Worm (Caenorhabditis elegans) whole organism, late embryonic: ENCODE results near the gene mig-18.

Experiments
- C08G9.2 ChIP-seq: sonication (generic microtip); optimal IDR thresholded peaks from 2 replicates; lab custom pipeline; 2016; ENCODE audit warnings: mild to moderate bottlenecking, missing genetic modification characterization, moderate library complexity, missing compliant biosample characterization
- K02D7.2 ChIP-seq: sonication (generic microtip); optimal IDR thresholded peaks from 2 replicates; lab custom pipeline; 2017; ENCODE audit warnings: mild to moderate bottlenecking, missing genetic modification characterization, missing compliant biosample characterization
- T23F11.4 ChIP-seq: fragments of 200-800 bp; sonication (Bioruptor generic); optimal IDR thresholded peaks from 2 replicates; lab custom pipeline; 2018; ENCODE audit warnings: mild to moderate bottlenecking, missing genetic modification characterization, missing compliant biosample characterization
- ama-1 ChIP-seq: fragments of 150-350 bp; optimal IDR thresholded peaks from 2 replicates; lab custom pipeline; 2014
- ceh-14 ChIP-seq: sonication (generic microtip); optimal IDR thresholded peaks from 2 replicates; lab custom pipeline; 2016; ENCODE audit warnings: missing genotype, missing genetic modification characterization, missing compliant biosample characterization
- ceh-18 ChIP-seq: sonication (generic microtip); optimal IDR thresholded peaks from 2 replicates; lab custom pipeline; 2016; ENCODE audit warnings: missing genetic modification characterization, missing compliant biosample characterization
- ceh-19 ChIP-seq: fragments of 200-800 bp; sonication (Bioruptor generic); optimal IDR thresholded peaks from 2 replicates; lab custom pipeline; 2018; ENCODE audit warnings: mild to moderate bottlenecking, missing genetic modification characterization, missing compliant biosample characterization
- ceh-2 ChIP-seq: sonication (generic microtip); optimal IDR thresholded peaks from 2 replicates; lab custom pipeline; 2016; ENCODE audit warnings: missing genotype, missing genetic modification characterization, missing compliant biosample characterization
- ceh-22 ChIP-seq: sonication (generic microtip); optimal IDR thresholded peaks from 2 replicates; lab custom pipeline; 2017; ENCODE audit warnings: missing biosample characterization, missing genetic modification characterization
- ceh-24 ChIP-seq: sonication (generic microtip); optimal IDR thresholded peaks from 2 replicates; lab custom pipeline; 2016; ENCODE audit warnings: mild to moderate bottlenecking, missing genetic modification characterization, missing compliant biosample characterization
- ceh-30 ChIP-seq: fragments of 150-350 bp; optimal IDR thresholded peaks from 2 replicates; lab custom pipeline; 2014; ENCODE audit warnings: missing biosample characterization, missing genetic modification characterization
- ceh-31 ChIP-seq: sonication (generic microtip); optimal IDR thresholded peaks from 2 replicates; lab custom pipeline; 2016; ENCODE audit warnings: missing genetic modification characterization, missing compliant biosample characterization
- ceh-34 ChIP-seq: sonication (generic microtip); optimal IDR thresholded peaks from 2 replicates; lab custom pipeline; 2016; ENCODE audit warnings: mild to moderate bottlenecking, missing genetic modification characterization, missing compliant biosample characterization
- ceh-45 ChIP-seq: fragments of 200-800 bp; sonication (Bioruptor generic); IDR thresholded peaks from 2 replicates; pipeline ENCODE4 v1.3.6; 2022; ENCODE audit warnings: missing genetic modification reagents, missing genetic modification characterization, missing compliant biosample characterization
- ceh-48 ChIP-seq: sonication (generic microtip); optimal IDR thresholded peaks from 2 replicates; lab custom pipeline; 2016; ENCODE audit warnings: missing genetic modification characterization, inconsistent platforms, missing compliant biosample characterization
- elt-4 ChIP-seq: sonication (generic microtip); optimal IDR thresholded peaks from 2 replicates; lab custom pipeline; 2016; ENCODE audit warnings: missing genetic modification characterization, missing compliant biosample characterization
- eyg-1 ChIP-seq: sonication (generic microtip); optimal IDR thresholded peaks from 2 replicates; lab custom pipeline; 2016; ENCODE audit warnings: missing genotype, missing genetic modification characterization, missing compliant biosample characterization
- fkh-6 ChIP-seq: sonication (generic microtip); optimal IDR thresholded peaks from 2 replicates; lab custom pipeline; 2016; ENCODE audit warnings: missing genetic modification characterization, missing compliant biosample characterization
- gmeb-2 ChIP-seq: sonication (generic microtip); optimal IDR thresholded peaks from 2 replicates; lab custom pipeline; 2016; ENCODE audit warnings: missing genetic modification characterization, inconsistent platforms, missing compliant biosample characterization
- hlh-30 ChIP-seq: sonication (generic microtip); optimal IDR thresholded peaks from 2 replicates; lab custom pipeline; 2017; ENCODE audit warnings: antibody characterized with exemption, missing genetic modification characterization, missing compliant biosample characterization; ENCODE audit not compliant: insufficient read depth
- hlh-8 ChIP-seq: sonication (generic microtip); optimal IDR thresholded peaks from 2 replicates; lab custom pipeline; 2016; ENCODE audit warnings: missing genotype, missing genetic modification characterization, missing compliant biosample characterization
- mec-3 ChIP-seq: sonication (generic microtip); optimal IDR thresholded peaks from 2 replicates; lab custom pipeline; 2016; ENCODE audit warnings: borderline replicate concordance, missing genetic modification characterization, missing compliant biosample characterization
- nfya-1 ChIP-seq: sonication (generic microtip); optimal IDR thresholded peaks from 2 replicates; lab custom pipeline; 2017; ENCODE audit warnings: missing genetic modification characterization, mild to moderate bottlenecking, missing compliant biosample characterization, antibody characterized with exemption, moderate library complexity
- odd-2 ChIP-seq: sonication (generic microtip); optimal IDR thresholded peaks from 2 replicates; lab custom pipeline; 2017; ENCODE audit warnings: antibody characterized with exemption, mild to moderate bottlenecking, missing genetic modification characterization, missing compliant biosample characterization
- pag-3 ChIP-seq: sonication (generic microtip); optimal IDR thresholded peaks from 2 replicates; lab custom pipeline; 2016; ENCODE audit warnings: missing compliant biosample characterization, missing genetic modification characterization, borderline replicate concordance
- pha-4 ChIP-seq: fragments of 150-350 bp; optimal IDR thresholded peaks from 2 replicates; lab custom pipeline; 2018; ENCODE audit warnings: missing biosample characterization, missing genetic modification reagents, missing genetic modification characterization
- pros-1 ChIP-seq: fragments of 150-350 bp; optimal IDR thresholded peaks from 2 replicates; lab custom pipeline; 2014; ENCODE audit warnings: missing biosample characterization, missing genetic modification reagents, missing genetic modification characterization
- rnt-1 ChIP-seq: sonication (generic microtip); optimal IDR thresholded peaks from 2 replicates; lab custom pipeline; 2016; ENCODE audit warnings: missing genetic modification characterization, missing compliant biosample characterization
- sox-2 ChIP-seq: fragments of 200-800 bp; sonication (Bioruptor generic); IDR thresholded peaks from 2 replicates; pipeline ENCODE4 v1.3.6; 2022; ENCODE audit warnings: missing genetic modification reagents, missing genetic modification characterization, missing compliant biosample characterization
- sox-4 ChIP-seq: sonication (generic microtip); optimal IDR thresholded peaks from 2 replicates; lab custom pipeline; 2017; ENCODE audit warnings: mild to moderate bottlenecking, missing genetic modification characterization, inconsistent platforms, missing compliant biosample characterization
- syd-9 ChIP-seq: sonication (generic microtip); optimal IDR thresholded peaks from 2 replicates; lab custom pipeline; 2016; ENCODE audit warnings: mild to moderate bottlenecking, missing genetic modification characterization, moderate library complexity, missing compliant biosample characterization
- tbx-7 ChIP-seq: sonication (generic microtip); optimal IDR thresholded peaks from 2 replicates; lab custom pipeline; 2016; ENCODE audit warnings: missing genotype, missing genetic modification characterization, missing compliant biosample characterization
- unc-42 ChIP-seq: sonication (generic microtip); optimal IDR thresholded peaks from 2 replicates; lab custom pipeline; 2016; ENCODE audit warnings: missing genotype, missing genetic modification characterization, missing compliant biosample characterization
- unc-86 ChIP-seq: sonication (generic microtip); optimal IDR thresholded peaks from 2 replicates; lab custom pipeline; 2016; ENCODE audit warnings: missing genetic modification characterization, missing compliant biosample characterization
- zip-5 ChIP-seq: sonication (generic microtip); optimal IDR thresholded peaks from 2 replicates; lab custom pipeline; 2016; ENCODE audit warnings: missing genetic modification characterization, missing compliant biosample characterization

Gene mig-18

ce11 chrIII:13405504-13405903 is 2.5 kb downstream of the mig-18 start, which contains the start of gene nas-1:
Gene nas-1 (plus strand): TSS chrIII:13405804.
- TF ChIP-seq fkh-6 (tag; lab: Kevin White, UChicago) (no peak), ceh-18 (no peak), ceh-24 (tag; lab: Kevin White, UChicago) (no peak), syd-9 (tag; lab: Kevin White, UChicago) (no peak), ceh-45 (GFP tag; lab: Robert Waterston, UW) (no peak), ceh-31 (tag; lab: Kevin White, UChicago) (no peak), pha-4 (no peak), gmeb-2 (tag; lab: Kevin White, UChicago) (no peak), ceh-30 (tag; lab: Kevin White, UChicago) (no peak), C08G9.2 (tag; lab: Kevin White, UChicago) (no peak)

ce11 chrIII:13409498-13409897 is 6.5 kb downstream of the mig-18 start, which contains the start of gene myo-6:
Gene myo-6 (plus strand): TSS chrIII:13409798.
- no peak for TF ChIP-seq pros-1 (tag; lab: Kevin White, UChicago)
- TF ChIP-seq sox-2 (GFP tag; lab: Robert Waterston, UW), result no peak
- TF ChIP-seq tbx-7 (tag; lab: Kevin White, UChicago), result no peak
- no peak for TF ChIP-seq ceh-48 (tag; lab: Kevin White, UChicago)
- TF ChIP-seq unc-42 (tag; lab: Kevin White, UChicago), result no peak
- TF ChIP-seq ceh-45 (GFP tag; lab: Robert Waterston, UW), result no peak
- no peak for TF ChIP-seq ceh-2
- TF ChIP-seq nfya-1 (tag; lab: Kevin White, UChicago), result no peak
- no peak for TF ChIP-seq ama-1 (lab: Kevin White, UChicago)

ce11 chrIII:13411202-13411601 is 8.2 kb downstream of the mig-18 start:
- TF ChIP-seq ceh-30 (tag; lab: Kevin White, UChicago), result no peak
- TF ChIP-seq ceh-14, result no peak
- TF ChIP-seq unc-86 (tag; lab: Kevin White, UChicago), result no peak
- no peak for TF ChIP-seq tbx-7 (tag; lab: Kevin White, UChicago)
- no peak for TF ChIP-seq zip-5 (tag; lab: Kevin White, UChicago)
- TF ChIP-seq odd-2, result no peak
- TF ChIP-seq sox-4 (tag; lab: Kevin White, UChicago), result no peak
- TF ChIP-seq mec-3, result no peak
- TF ChIP-seq elt-4 (tag; lab: Kevin White, UChicago), result no peak
- no peak for TF ChIP-seq pros-1 (tag; lab: Kevin White, UChicago)
- TF ChIP-seq ceh-19 (GFP tag; lab: Kevin White, UChicago), result no peak
- TF ChIP-seq ceh-31 (tag; lab: Kevin White, UChicago), result no peak

- no peak for TF ChIP-seq pag-3
- TF ChIP-seq ceh-45 (GFP tag; lab: Robert Waterston, UW), result no peak
- TF ChIP-seq K02D7.2 (tag; lab: Kevin White, UChicago), result no peak
- no peak for TF ChIP-seq hlh-30 (tag; lab: Kevin White, UChicago)
- TF ChIP-seq unc-42 (tag; lab: Kevin White, UChicago), result no peak
- no peak for TF ChIP-seq T23F11.4 (GFP tag; lab: Kevin White, UChicago)
- no peak for TF ChIP-seq ceh-48 (tag; lab: Kevin White, UChicago)
- TF ChIP-seq rnt-1 (tag; lab: Kevin White, UChicago), result no peak
- TF ChIP-seq eyg-1, result no peak
- no peak for TF ChIP-seq ceh-2
- TF ChIP-seq ceh-34 (tag; lab: Kevin White, UChicago), result no peak
- no peak for TF ChIP-seq sox-4 (tag; lab: Kevin White, UChicago)
- no peak for TF ChIP-seq ceh-31 (tag; lab: Kevin White, UChicago)
- no peak for TF ChIP-seq ceh-22
- no peak for TF ChIP-seq C08G9.2 (tag; lab: Kevin White, UChicago)
- no peak for TF ChIP-seq hlh-8
- TF ChIP-seq syd-9 (tag; lab: Kevin White, UChicago), result no peak
- TF ChIP-seq ceh-30 (tag; lab: Kevin White, UChicago), result no peak
These were observed 15.9 kb downstream of the mig-18 start for ce11 chrIII:13418975-13419374.
